Worm (Caenorhabditis elegans) whole organism, L4 larva: ENCODE measurements around the gene Y82E9BR.10.

Source experiments
- F44E2.7 ChIP-seq: fragments of 200-800 bp; sonication (Bioruptor generic); IDR thresholded peaks from 2 replicates; pipeline ENCODE4 v2.1.2; 2022; ENCODE audit warnings: missing genetic modification characterization, missing compliant biosample characterization
- F49E8.2 ChIP-seq: sonication (generic microtip); optimal IDR thresholded peaks from 2 replicates; lab custom pipeline; 2016; ENCODE audit warnings: missing compliant biosample characterization, mild to moderate bottlenecking, missing genetic modification characterization, borderline replicate concordance
- ama-1 ChIP-seq: fragments of 150-350 bp; optimal IDR thresholded peaks from 2 replicates; lab custom pipeline; 2014; ENCODE audit warnings: inconsistent platforms, mixed read lengths
- ceh-44 ChIP-seq: fragments of 200-800 bp; sonication (Bioruptor generic); IDR thresholded peaks from 2 replicates; pipeline ENCODE4 v1.3.6; 2022; ENCODE audit warnings: missing genetic modification reagents, missing genetic modification characterization, missing compliant biosample characterization
- ces-1 ChIP-seq: fragments of 150-350 bp; sonication (generic microtip); optimal IDR thresholded peaks from 4 replicates; lab custom pipeline; 2014; ENCODE audit warnings: missing biosample characterization, missing genetic modification reagents, missing genetic modification characterization
- daf-16 ChIP-seq, 3 experiments: sonication (generic microtip); optimal IDR thresholded peaks; 2 replicates each; lab custom pipeline; 2016 to 2017; ENCODE audit warnings: missing genetic modification characterization in 3 of 3, missing genetic modification reagents in 3 of 3, mild to moderate bottlenecking in 2 of 3, missing compliant biosample characterization in 2 of 3, missing biosample characterization in 1 of 3, moderate library complexity in 1 of 3
- dmd-6 ChIP-seq: fragments of 200-800 bp; sonication (Bioruptor generic); IDR thresholded peaks from 2 replicates; pipeline ENCODE4 v1.3.6; 2022; ENCODE audit warnings: missing genetic modification reagents, missing genetic modification characterization, missing compliant biosample characterization
- duxl-1 ChIP-seq: sonication (generic microtip); optimal IDR thresholded peaks from 2 replicates; lab custom pipeline; 2016; ENCODE audit warnings: mild to moderate bottlenecking, missing genetic modification characterization, moderate library complexity, missing compliant biosample characterization; ENCODE audit not compliant: poor library complexity
- dve-1 ChIP-seq: sonication (generic microtip); optimal IDR thresholded peaks from 2 replicates; lab custom pipeline; 2017; ENCODE audit warnings: antibody characterized with exemption, mild to moderate bottlenecking, missing genetic modification characterization, missing compliant biosample characterization; ENCODE audit not compliant: insufficient read depth
- hif-1 ChIP-seq, 2 experiments: sonication (generic microtip); optimal IDR thresholded peaks; 2 replicates each; lab custom pipeline; 2016 to 2017; ENCODE audit warnings: missing compliant biosample characterization in 2 of 2, missing genetic modification characterization in 2 of 2, missing genetic modification reagents in 2 of 2, missing genotype in 2 of 2, mild to moderate bottlenecking in 1 of 2
- hlh-11 ChIP-seq: fragments of 200-800 bp; sonication (Bioruptor generic); optimal IDR thresholded peaks from 2 replicates; lab custom pipeline; 2018; ENCODE audit warnings: mild to moderate bottlenecking, missing genetic modification characterization, missing compliant biosample characterization
- hlh-30 ChIP-seq: sonication (generic microtip); optimal IDR thresholded peaks from 2 replicates; lab custom pipeline; 2017; ENCODE audit warnings: antibody characterized with exemption, mild to moderate bottlenecking, missing genetic modification characterization, missing compliant biosample characterization; ENCODE audit not compliant: insufficient read depth
- jun-1 ChIP-seq: fragments of 150-350 bp; optimal IDR thresholded peaks from 2 replicates; lab custom pipeline; 2014; ENCODE audit warnings: missing biosample characterization, missing genetic modification reagents, missing genetic modification characterization
- lin-1 ChIP-seq: fragments of 200-800 bp; sonication (Bioruptor generic); IDR thresholded peaks from 2 replicates; pipeline ENCODE4 v1.3.6; 2022; ENCODE audit warnings: missing genetic modification reagents, missing genetic modification characterization, missing compliant biosample characterization
- lin-38 ChIP-seq: fragments of 200-800 bp; sonication (Bioruptor generic); IDR thresholded peaks from 2 replicates; pipeline ENCODE4 v1.3.6; 2022; ENCODE audit warnings: missing genetic modification reagents, missing genetic modification characterization, missing compliant biosample characterization
- lir-3 ChIP-seq: sonication (generic microtip); optimal IDR thresholded peaks from 2 replicates; lab custom pipeline; 2016; ENCODE audit warnings: mild to moderate bottlenecking, missing genetic modification characterization, missing compliant biosample characterization
- madf-9 ChIP-seq: fragments of 200-800 bp; sonication (Bioruptor generic); conservative IDR thresholded peaks from 2 replicates; pipeline ENCODE4 v1.3.6; 2022; ENCODE audit warnings: missing genetic modification reagents, missing genetic modification characterization, missing compliant biosample characterization
- mdl-1 ChIP-seq, 2 experiments: fragments of 150-350 bp in 1 of 2; sonication (generic microtip) in 1 of 2; optimal IDR thresholded peaks; 2 replicates each; lab custom pipeline; 2014 to 2017; ENCODE audit warnings: missing biosample characterization in 2 of 2, missing genetic modification characterization in 2 of 2
- mdt-29 ChIP-seq: fragments of 200-800 bp; sonication (Bioruptor generic); IDR thresholded peaks from 2 replicates; pipeline ENCODE4 v1.3.6; 2022; ENCODE audit warnings: missing genetic modification reagents, missing genetic modification characterization, missing compliant biosample characterization
- mep-1 ChIP-seq: fragments of 150-350 bp; sonication (generic microtip); optimal IDR thresholded peaks from 3 replicates; lab custom pipeline; 2014; ENCODE audit warnings: missing biosample characterization, missing genetic modification characterization
- mes-2 ChIP-seq: sonication (generic microtip); optimal IDR thresholded peaks from 2 replicates; lab custom pipeline; 2016; ENCODE audit warnings: missing genotype, mild to moderate bottlenecking, missing genetic modification characterization, missing compliant biosample characterization; ENCODE audit not compliant: poor library complexity, severe bottlenecking
- nhr-28 ChIP-seq: fragments of 150-350 bp; optimal IDR thresholded peaks from 2 replicates; lab custom pipeline; 2014; ENCODE audit warnings: missing biosample characterization, missing genetic modification characterization
- nhr-42 ChIP-seq: fragments of 200-800 bp; sonication (Bioruptor generic); IDR thresholded peaks from 2 replicates; pipeline ENCODE4 v1.3.6; 2022; ENCODE audit warnings: missing genetic modification characterization, missing compliant biosample characterization
- nhr-77 ChIP-seq: fragments of 150-350 bp; optimal IDR thresholded peaks from 2 replicates; lab custom pipeline; 2014; ENCODE audit warnings: missing biosample characterization, missing genetic modification characterization
- php-3 ChIP-seq: fragments of 200-800 bp; sonication (Bioruptor generic); IDR thresholded peaks from 2 replicates; pipeline ENCODE4 v1.3.6; 2022; ENCODE audit warnings: missing genetic modification reagents, missing genetic modification characterization, missing compliant biosample characterization
- pqm-1 ChIP-seq: sonication (generic microtip); optimal IDR thresholded peaks from 2 replicates; lab custom pipeline; 2017; ENCODE audit warnings: missing biosample characterization, missing genetic modification characterization
- sdz-12 ChIP-seq: fragments of 200-800 bp; sonication (Bioruptor generic); optimal IDR thresholded peaks from 2 replicates; lab custom pipeline; 2018; ENCODE audit warnings: mild to moderate bottlenecking, missing genetic modification characterization, missing compliant biosample characterization
- zfp-2 ChIP-seq: sonication (generic microtip); optimal IDR thresholded peaks from 2 replicates; lab custom pipeline; 2016; ENCODE audit warnings: mild to moderate bottlenecking, missing genetic modification characterization, missing compliant biosample characterization
- zip-2 ChIP-seq: fragments of 150-350 bp; optimal IDR thresholded peaks from 2 replicates; lab custom pipeline; 2014; ENCODE audit warnings: missing biosample characterization, missing genetic modification characterization

The Y82E9BR.10 gene

ce11 chrIII:1413890-1414613 is 38.7 kb upstream of the Y82E9BR.10 start, which contains the start of gene Y82E9BR.14 (continued):
- peak; percentile 13 for TF ChIP-seq ama-1
- no peak for TF ChIP-seq nhr-42 (GFP tag; lab: Robert Waterston, UW)
- no peak for TF ChIP-seq ces-1 (GFP tag; lab: Kevin White, UChicago)
- TF ChIP-seq, all 104 proteins: peak for 5

ce11 chrIII:1413125-1413837 is 37.9 kb upstream of the Y82E9BR.10 start:
- peak; percentile 83 for TF ChIP-seq lin-38 (GFP tag; lab: Robert Waterston, UW)
- TF ChIP-seq madf-9 (GFP tag; lab: Robert Waterston, UW): no peak
- no peak for TF ChIP-seq duxl-1 (tag; lab: Kevin White, UChicago)
- TF ChIP-seq F49E8.2: peak; percentile 6

DNA sequence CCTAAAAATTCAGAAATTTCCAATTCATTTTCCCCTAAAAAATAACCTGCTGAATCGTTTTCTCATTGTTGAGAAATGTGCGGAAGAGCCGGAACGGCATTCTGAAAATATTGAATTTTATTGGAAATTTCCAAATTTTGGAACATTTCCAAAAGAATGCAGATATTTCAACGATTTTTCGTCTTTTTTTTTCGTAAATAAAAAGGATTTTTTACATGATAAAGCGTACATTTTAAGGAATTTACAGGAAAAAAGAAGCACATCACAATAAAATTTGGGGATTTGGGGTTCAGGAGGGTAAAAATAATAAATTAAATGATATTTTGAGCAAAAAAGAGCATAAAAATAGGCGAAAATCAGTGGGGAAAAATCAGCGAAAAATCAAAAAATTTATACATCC is 33.7 kb upstream of the Y82E9BR.10 start, which contains the start of gene Y82E9BR.22:
Gene Y82E9BR.22 (minus strand): TSS at position 101 of the 400 bp plus-strand sequence.
- no peak for TF ChIP-seq mdt-29 (GFP tag; lab: Robert Waterston, UW)

ce11 chrIII:1403108-1403507 is 27.7 kb upstream of the Y82E9BR.10 start, which contains the start of gene pals-18:
pals-18 (plus strand) TSS chrIII:1403408.
- no peak for TF ChIP-seq zfp-2 (tag; lab: Kevin White, UChicago)
- TF ChIP-seq, all 104 proteins: peak for 0

- peak; percentile 17 for TF ChIP-seq hlh-11 (tag; lab: Kevin White, UChicago)
- TF ChIP-seq dmd-6 (GFP tag; lab: Robert Waterston, UW): peak; percentile 47; the same call in 1 of the 2 replicates
- TF ChIP-seq daf-16 (GFP tag; optimal IDR thresholded peaks at IDR 0.05; lab: Kevin White, UChicago): no peak
- peak; percentile 54 for TF ChIP-seq daf-16 (tag; optimal IDR thresholded peaks at IDR 0.05; lab: Kevin White, UChicago)
- no peak for TF ChIP-seq mes-2 (tag; lab: Kevin White, UChicago)
- TF ChIP-seq lir-3 (tag; lab: Kevin White, UChicago): no peak
- TF ChIP-seq ceh-44: no peak
- TF ChIP-seq lin-1: no peak
- TF ChIP-seq sdz-12 (GFP tag; lab: Kevin White, UChicago): no peak
- peak; percentile 30 for TF ChIP-seq dve-1
- TF ChIP-seq mep-1 (tag; lab: Kevin White, UChicago): peak; percentile 15
- TF ChIP-seq zip-2 (tag; lab: Kevin White, UChicago): no peak
- no peak for TF ChIP-seq jun-1 (tag; lab: Kevin White, UChicago)
- TF ChIP-seq pqm-1 (tag; lab: Kevin White, UChicago): peak; percentile 97
- TF ChIP-seq F44E2.7: no peak
- peak; percentile 85 for TF ChIP-seq nhr-28 (tag; lab: Kevin White, UChicago)
- TF ChIP-seq hif-1 (tag; optimal IDR thresholded peaks at IDR 0.05; lab: Kevin White, UChicago): no peak
- TF ChIP-seq mdl-1 (tag; optimal IDR thresholded peaks at IDR 0.05; lab: Kevin White, UChicago): peak in 1 of 2 experiments; percentile 34
- TF ChIP-seq hlh-30: peak; percentile 14
- peak; percentile 58 for TF ChIP-seq nhr-77 (tag; lab: Kevin White, UChicago)
- TF ChIP-seq duxl-1 (tag; lab: Kevin White, UChicago): no peak
- 0 out of 2 replicates have a peak, but pooled peaks have one; percentile 26 for TF ChIP-seq php-3 (GFP tag; lab: Robert Waterston, UW)
- TF ChIP-seq, all 104 proteins: peak for 11
Measured at ce11 chrIII:1401497-1401990, 26.2 kb upstream of the Y82E9BR.10 start, which contains the start of gene pals-19. pals-19 (plus strand) TSS chrIII:1401940.
